Worm (Caenorhabditis elegans) whole organism, L4 larva: Measurements from ENCODE around the gene ubc-13.

ENCODE experiments used
- D1046.2 ChIP-seq: fragments of 200-800 bp; sonication (Bioruptor generic); IDR thresholded peaks from 2 replicates; pipeline ENCODE4 v1.3.6; 2022; ENCODE audit warnings: missing genetic modification characterization, missing compliant biosample characterization
- F26F4.8 ChIP-seq: fragments of 200-800 bp; sonication (Bioruptor generic); conservative IDR thresholded peaks from 2 replicates; pipeline ENCODE4 v1.3.6; 2022; ENCODE audit warnings: missing genetic modification characterization, missing compliant biosample characterization
- F37D6.2 ChIP-seq: sonication (generic microtip); optimal IDR thresholded peaks from 2 replicates; lab custom pipeline; 2016; ENCODE audit warnings: mild to moderate bottlenecking, missing genetic modification characterization, missing compliant biosample characterization
- F44E2.7 ChIP-seq: fragments of 200-800 bp; sonication (Bioruptor generic); IDR thresholded peaks from 2 replicates; pipeline ENCODE4 v2.1.2; 2022; ENCODE audit warnings: missing genetic modification characterization, missing compliant biosample characterization
- T26A8.4 ChIP-seq: fragments of 200-800 bp; sonication (Bioruptor generic); IDR thresholded peaks from 2 replicates; pipeline ENCODE4 v1.3.6; 2022; ENCODE audit warnings: missing genetic modification characterization, missing compliant biosample characterization
- Y105C5A.15 ChIP-seq: fragments of 200-800 bp; sonication (Bioruptor generic); IDR thresholded peaks from 2 replicates; pipeline ENCODE4 v1.3.6; 2022; ENCODE audit warnings: missing genetic modification characterization, missing compliant biosample characterization
- Y48G9A.11 ChIP-seq: fragments of 200-800 bp; sonication (Bioruptor generic); IDR thresholded peaks from 2 replicates; pipeline ENCODE4 v1.3.6; 2022; ENCODE audit warnings: missing genetic modification reagents, missing genetic modification characterization, missing compliant biosample characterization
- aha-1 ChIP-seq: fragments of 150-350 bp; peaks from one replicate; lab custom pipeline; 2014; ENCODE audit warnings: missing biosample characterization, missing genetic modification characterization
- ceh-20 ChIP-seq: fragments of 200-800 bp; sonication (Bioruptor generic); IDR thresholded peaks from 2 replicates; pipeline ENCODE4 v1.3.6; 2022; ENCODE audit warnings: missing genetic modification reagents, missing genetic modification characterization, missing compliant biosample characterization
- ceh-28 ChIP-seq: fragments of 150-350 bp; optimal IDR thresholded peaks from 2 replicates; lab custom pipeline; 2014; ENCODE audit warnings: missing biosample characterization, missing genetic modification reagents, missing genetic modification characterization
- ceh-32 ChIP-seq: sonication (generic microtip); optimal IDR thresholded peaks from 2 replicates; lab custom pipeline; 2016; ENCODE audit warnings: mild to moderate bottlenecking, missing genetic modification characterization, missing compliant biosample characterization; ENCODE audit not compliant: poor library complexity
- ces-1 ChIP-seq: fragments of 150-350 bp; sonication (generic microtip); optimal IDR thresholded peaks from 4 replicates; lab custom pipeline; 2014; ENCODE audit warnings: missing biosample characterization, missing genetic modification reagents, missing genetic modification characterization
- ctbp-1 ChIP-seq: fragments of 200-800 bp; sonication (Bioruptor generic); IDR thresholded peaks from 2 replicates; pipeline ENCODE4 v1.3.6; 2022; ENCODE audit warnings: missing genetic modification reagents, missing genetic modification characterization, missing compliant biosample characterization
- daf-19 ChIP-seq: fragments of 200-800 bp; sonication (Bioruptor generic); conservative IDR thresholded peaks from 2 replicates; pipeline ENCODE4 v1.3.6; 2022; ENCODE audit warnings: missing genetic modification characterization, missing compliant biosample characterization
- dmd-6 ChIP-seq: fragments of 200-800 bp; sonication (Bioruptor generic); IDR thresholded peaks from 2 replicates; pipeline ENCODE4 v1.3.6; 2022; ENCODE audit warnings: missing genetic modification reagents, missing genetic modification characterization, missing compliant biosample characterization
- dmd-8 ChIP-seq: fragments of 200-800 bp; sonication (Bioruptor generic); IDR thresholded peaks from 2 replicates; pipeline ENCODE4 v1.3.6; 2022; ENCODE audit warnings: missing genetic modification characterization, missing compliant biosample characterization
- dmd-9 ChIP-seq: fragments of 200-800 bp; sonication (Bioruptor generic); IDR thresholded peaks from 2 replicates; pipeline ENCODE4 v1.3.6; 2022; ENCODE audit warnings: missing genetic modification reagents, missing genetic modification characterization, missing compliant biosample characterization
- dpl-1 ChIP-seq: fragments of 150-350 bp; optimal IDR thresholded peaks from 2 replicates; lab custom pipeline; 2014; ENCODE audit warnings: missing biosample characterization, missing genetic modification reagents, missing genetic modification characterization
- duxl-1 ChIP-seq: sonication (generic microtip); optimal IDR thresholded peaks from 2 replicates; lab custom pipeline; 2016; ENCODE audit warnings: mild to moderate bottlenecking, missing genetic modification characterization, moderate library complexity, missing compliant biosample characterization; ENCODE audit not compliant: poor library complexity
- gei-8 ChIP-seq: fragments of 200-800 bp; sonication (Bioruptor generic); optimal IDR thresholded peaks from 2 replicates; lab custom pipeline; 2018; ENCODE audit warnings: mild to moderate bottlenecking, missing genetic modification characterization, missing compliant biosample characterization
- hlh-11 ChIP-seq: fragments of 200-800 bp; sonication (Bioruptor generic); optimal IDR thresholded peaks from 2 replicates; lab custom pipeline; 2018; ENCODE audit warnings: mild to moderate bottlenecking, missing genetic modification characterization, missing compliant biosample characterization
- jun-1 ChIP-seq: fragments of 150-350 bp; optimal IDR thresholded peaks from 2 replicates; lab custom pipeline; 2014; ENCODE audit warnings: missing biosample characterization, missing genetic modification reagents, missing genetic modification characterization
- lin-1 ChIP-seq: fragments of 200-800 bp; sonication (Bioruptor generic); IDR thresholded peaks from 2 replicates; pipeline ENCODE4 v1.3.6; 2022; ENCODE audit warnings: missing genetic modification reagents, missing genetic modification characterization, missing compliant biosample characterization
- lin-29 ChIP-seq: fragments of 200-800 bp; sonication (Bioruptor generic); IDR thresholded peaks from 2 replicates; pipeline ENCODE4 v1.3.6; 2022; ENCODE audit warnings: missing genetic modification reagents, missing genetic modification characterization, missing compliant biosample characterization
- lin-38 ChIP-seq: fragments of 200-800 bp; sonication (Bioruptor generic); IDR thresholded peaks from 2 replicates; pipeline ENCODE4 v1.3.6; 2022; ENCODE audit warnings: missing genetic modification reagents, missing genetic modification characterization, missing compliant biosample characterization
- lin-39 ChIP-seq: fragments of 150-350 bp; optimal IDR thresholded peaks from 2 replicates; lab custom pipeline; 2014; ENCODE audit warnings: missing biosample characterization, missing genetic modification reagents, missing genetic modification characterization
- mdl-1 ChIP-seq, 2 experiments: fragments of 150-350 bp in 1 of 2; sonication (generic microtip) in 1 of 2; optimal IDR thresholded peaks; 2 replicates each; lab custom pipeline; 2014 to 2017; ENCODE audit warnings: missing biosample characterization in 2 of 2, missing genetic modification characterization in 2 of 2
- mes-2 ChIP-seq: sonication (generic microtip); optimal IDR thresholded peaks from 2 replicates; lab custom pipeline; 2016; ENCODE audit warnings: missing genotype, mild to moderate bottlenecking, missing genetic modification characterization, missing compliant biosample characterization; ENCODE audit not compliant: poor library complexity, severe bottlenecking
- mxl-3 ChIP-seq: fragments of 200-800 bp; sonication (Bioruptor generic); optimal IDR thresholded peaks from 2 replicates; lab custom pipeline; 2018; ENCODE audit warnings: mild to moderate bottlenecking, missing genetic modification characterization, missing compliant biosample characterization
- nhr-10 ChIP-seq: fragments of 150-350 bp; optimal IDR thresholded peaks from 2 replicates; lab custom pipeline; 2014; ENCODE audit warnings: missing biosample characterization, missing genetic modification characterization
- nhr-237 ChIP-seq: sonication (generic microtip); optimal IDR thresholded peaks from 2 replicates; lab custom pipeline; 2017; ENCODE audit warnings: missing biosample characterization, missing genetic modification characterization
- nhr-28 ChIP-seq: fragments of 150-350 bp; optimal IDR thresholded peaks from 2 replicates; lab custom pipeline; 2014; ENCODE audit warnings: missing biosample characterization, missing genetic modification characterization
- nhr-41 ChIP-seq: fragments of 200-800 bp; sonication (Bioruptor generic); IDR thresholded peaks from 2 replicates; pipeline ENCODE4 v1.3.6; 2022; ENCODE audit warnings: missing genetic modification reagents, missing genetic modification characterization, missing compliant biosample characterization
- nhr-6 ChIP-seq: fragments of 150-350 bp; optimal IDR thresholded peaks from 2 replicates; lab custom pipeline; 2014; ENCODE audit warnings: missing biosample characterization, missing genetic modification characterization
- nhr-76 ChIP-seq: fragments of 150-350 bp; optimal IDR thresholded peaks from 2 replicates; lab custom pipeline; 2014; ENCODE audit warnings: missing biosample characterization, missing genetic modification characterization
- nhr-77 ChIP-seq: fragments of 150-350 bp; optimal IDR thresholded peaks from 2 replicates; lab custom pipeline; 2014; ENCODE audit warnings: missing biosample characterization, missing genetic modification characterization
- pha-4 ChIP-seq, 2 experiments: fragments of 150-350 bp in 1 of 2; fragments of 200-800 bp in 1 of 2; sonication (Bioruptor generic) in 1 of 2; IDR thresholded peaks in 1 of 2; optimal IDR thresholded peaks in 1 of 2; 2 replicates each; pipeline versions ENCODE4 v1.3.6 to Lab custom; 2014 to 2022; ENCODE audit warnings: missing genetic modification characterization in 2 of 2, missing genetic modification reagents in 2 of 2, missing biosample characterization in 1 of 2, missing compliant biosample characterization in 1 of 2
- saeg-2 ChIP-seq: fragments of 200-800 bp; sonication (Bioruptor generic); IDR thresholded peaks from 2 replicates; pipeline ENCODE4 v1.3.6; 2022; ENCODE audit warnings: missing genetic modification reagents, missing genetic modification characterization, missing compliant biosample characterization
- sdz-12 ChIP-seq: fragments of 200-800 bp; sonication (Bioruptor generic); optimal IDR thresholded peaks from 2 replicates; lab custom pipeline; 2018; ENCODE audit warnings: mild to moderate bottlenecking, missing genetic modification characterization, missing compliant biosample characterization
- set-16 ChIP-seq: fragments of 200-800 bp; sonication (Bioruptor generic); IDR thresholded peaks from 2 replicates; pipeline ENCODE4 v1.3.6; 2022; ENCODE audit warnings: missing genetic modification reagents, missing genetic modification characterization, missing compliant biosample characterization
- snpc-4 ChIP-seq: fragments of 150-350 bp; optimal IDR thresholded peaks from 2 replicates; lab custom pipeline; 2014; ENCODE audit warnings: missing biosample characterization, missing genetic modification characterization
- spr-3 ChIP-seq: fragments of 200-800 bp; sonication (Bioruptor generic); optimal IDR thresholded peaks from 2 replicates; lab custom pipeline; 2018; ENCODE audit warnings: mild to moderate bottlenecking, missing genetic modification characterization, missing compliant biosample characterization
- unc-130 ChIP-seq: sonication (generic microtip); optimal IDR thresholded peaks from 2 replicates; lab custom pipeline; 2016; ENCODE audit warnings: missing genetic modification reagents, missing genetic modification characterization, missing compliant biosample characterization
- unc-39 ChIP-seq: sonication (generic microtip); optimal IDR thresholded peaks from 2 replicates; lab custom pipeline; 2017; ENCODE audit warnings: missing biosample characterization, missing genetic modification characterization
- unc-62 ChIP-seq, 3 experiments: fragments of 150-350 bp in 1 of 3; sonication (generic microtip); optimal IDR thresholded peaks in 2 of 3; peaks in 1 of 3; 1 replicate in 1 of 3; 2 replicates in 2 of 3; lab custom pipeline; 2014 to 2017; ENCODE audit warnings: missing biosample characterization in 3 of 3, missing genetic modification characterization in 3 of 3, missing genetic modification reagents in 3 of 3, missing genotype in 1 of 3
- vab-7 ChIP-seq: fragments of 200-800 bp; sonication (Bioruptor generic); IDR thresholded peaks from 2 replicates; pipeline ENCODE4 v1.3.6; 2022; ENCODE audit warnings: missing genetic modification reagents, missing genetic modification characterization, missing compliant biosample characterization
- zip-2 ChIP-seq: fragments of 150-350 bp; optimal IDR thresholded peaks from 2 replicates; lab custom pipeline; 2014; ENCODE audit warnings: missing biosample characterization, missing genetic modification characterization
- ztf-11 ChIP-seq: fragments of 150-350 bp; optimal IDR thresholded peaks from 2 replicates; lab custom pipeline; 2014; ENCODE audit warnings: missing biosample characterization, missing genetic modification characterization

The ubc-13 gene

ce11 chrIV:2931228-2931627 lies 5.7 kb upstream of the ubc-13 start, which contains the start of gene samt-1 (continued):
- peak; percentile 20; the same call in 1 of the 2 replicates for TF ChIP-seq dmd-6 (GFP tag; lab: Robert Waterston, UW)
- no peak for TF ChIP-seq nhr-237 (tag; lab: Kevin White, UChicago)
- peak; percentile 7 for TF ChIP-seq hlh-11
- TF ChIP-seq spr-3 (GFP tag; lab: Kevin White, UChicago) = no peak
- TF ChIP-seq unc-130 = no peak
- TF ChIP-seq Y105C5A.15 (GFP tag; lab: Robert Waterston, UW) = no peak
- TF ChIP-seq vab-7 (GFP tag; lab: Robert Waterston, UW) = no peak
- no peak for TF ChIP-seq lin-38

- peak; percentile 84 for TF ChIP-seq mes-2
- no peak for TF ChIP-seq dmd-9 (GFP tag; lab: Robert Waterston, UW)
- TF ChIP-seq F44E2.7 (GFP tag; lab: Robert Waterston, UW) = no peak
- no peak for TF ChIP-seq jun-1 (tag; lab: Kevin White, UChicago)
- no peak for TF ChIP-seq daf-19 (GFP tag; lab: Robert Waterston, UW)
- TF ChIP-seq vab-7 (GFP tag; lab: Robert Waterston, UW) = no peak
- no peak for TF ChIP-seq duxl-1 (tag; lab: Kevin White, UChicago)
- no peak for TF ChIP-seq snpc-4 (tag; lab: Kevin White, UChicago)
- no peak for TF ChIP-seq nhr-10 (tag; lab: Kevin White, UChicago)
- no peak for TF ChIP-seq ces-1 (GFP tag; lab: Kevin White, UChicago)
- no peak for TF ChIP-seq ctbp-1 (GFP tag; lab: Robert Waterston, UW)
- no peak for TF ChIP-seq unc-130
- TF ChIP-seq unc-39 (tag; lab: Kevin White, UChicago) = no peak
- TF ChIP-seq dmd-6 (GFP tag; lab: Robert Waterston, UW) = peak; percentile 56
- no peak for TF ChIP-seq ceh-28 (tag; lab: Kevin White, UChicago)
- TF ChIP-seq ztf-11 = no peak
- no peak for TF ChIP-seq ceh-20 (GFP tag; lab: Robert Waterston, UW)
- TF ChIP-seq mdl-1 (tag; optimal IDR thresholded peaks at IDR 0.05; lab: Kevin White, UChicago) = no peak
- TF ChIP-seq T26A8.4 (GFP tag; lab: Robert Waterston, UW) = 0 out of 2 replicates have a peak, but pooled peaks have one; percentile 18
- no peak for TF ChIP-seq zip-2
- TF ChIP-seq nhr-6 (tag; lab: Kevin White, UChicago) = peak; percentile 10
- TF ChIP-seq D1046.2 = no peak
- TF ChIP-seq lin-39 (tag; lab: Kevin White, UChicago) = no peak
- TF ChIP-seq dpl-1 (GFP tag; lab: Kevin White, UChicago) = peak; percentile 69
- peak; percentile 2 for TF ChIP-seq F37D6.2 (tag; lab: Kevin White, UChicago)
- no peak for TF ChIP-seq sdz-12
- TF ChIP-seq nhr-28 (tag; lab: Kevin White, UChicago) = peak; percentile 24
- TF ChIP-seq Y48G9A.11 (GFP tag; lab: Robert Waterston, UW) = no peak
- TF ChIP-seq gei-8 (GFP tag; lab: Kevin White, UChicago) = no peak
- TF ChIP-seq Y105C5A.15 (GFP tag; lab: Robert Waterston, UW) = no peak
- TF ChIP-seq lin-38 = peak; percentile 82
- TF ChIP-seq pha-4 (GFP tag; IDR thresholded peaks at IDR 0.05; lab: Robert Waterston, UW) = no peak
- no peak for TF ChIP-seq pha-4 (tag; optimal IDR thresholded peaks at IDR 0.05; lab: Kevin White, UChicago)
- TF ChIP-seq unc-62 (GFP tag; optimal IDR thresholded peaks at IDR 0.05 in 1 of 2; lab: Kevin White, UChicago) = no peak
- TF ChIP-seq unc-62 (tag; optimal IDR thresholded peaks at IDR 0.05; lab: Kevin White, UChicago) = no peak
- TF ChIP-seq set-16 (GFP tag; lab: Robert Waterston, UW) = no peak
- no peak for TF ChIP-seq nhr-41
- TF ChIP-seq ceh-32 = no peak
- no peak for TF ChIP-seq dmd-8 (GFP tag; lab: Robert Waterston, UW)
- TF ChIP-seq mxl-3 (GFP tag; lab: Kevin White, UChicago) = no peak
- TF ChIP-seq saeg-2 = no peak
- TF ChIP-seq lin-29 (GFP tag; lab: Robert Waterston, UW) = no peak
- no peak for TF ChIP-seq nhr-76
- TF ChIP-seq spr-3 (GFP tag; lab: Kevin White, UChicago) = peak; percentile 48
- peak; percentile 58 for TF ChIP-seq hlh-11
- no peak for TF ChIP-seq F26F4.8 (GFP tag; lab: Robert Waterston, UW)
- peak; percentile 96 for TF ChIP-seq aha-1 (tag; lab: Kevin White, UChicago)
- TF ChIP-seq nhr-77 = peak; percentile 5
- TF ChIP-seq lin-1 = no peak
Measured at ce11 chrIV:2928409-2928808, 2.9 kb upstream of the ubc-13 start, which contains the start of gene manf-1. TSS of gene manf-1 (minus strand) at chrIV:2928421.
